Worm (Caenorhabditis elegans) whole organism, midembryonic: ENCODE results near the gene spe-44.

ENCODE experiments used
- T22C8.4 ChIP-seq: fragments of 200-800 bp; sonication (Bioruptor generic); IDR thresholded peaks from 2 replicates; pipeline ENCODE4 v1.3.6; 2022; ENCODE audit warnings: missing genetic modification characterization, missing compliant biosample characterization
- cog-1 ChIP-seq: sonication (generic microtip); optimal IDR thresholded peaks from 2 replicates; lab custom pipeline; 2016; ENCODE audit warnings: missing genetic modification characterization, missing compliant biosample characterization
- flt-1 ChIP-seq: fragments of 200-800 bp; sonication (Bioruptor generic); IDR thresholded peaks from 2 replicates; pipeline ENCODE4 v1.3.6; 2022; ENCODE audit warnings: missing genetic modification characterization, missing compliant biosample characterization
- klf-2 ChIP-seq: fragments of 200-800 bp; sonication (Bioruptor generic); conservative IDR thresholded peaks from 2 replicates; pipeline ENCODE4 v1.3.6; 2022; ENCODE audit warnings: missing genetic modification reagents, missing genetic modification characterization, missing compliant biosample characterization
- med-1 ChIP-seq: sonication (generic microtip); optimal IDR thresholded peaks from 2 replicates; lab custom pipeline; 2017; ENCODE audit warnings: missing genetic modification characterization, mild to moderate bottlenecking, missing compliant biosample characterization, antibody characterized with exemption, missing genetic modification reagents; ENCODE audit not compliant: insufficient read depth
- ref-1 ChIP-seq: fragments of 200-800 bp; sonication (Bioruptor generic); conservative IDR thresholded peaks from 2 replicates; pipeline ENCODE4 v1.3.6; 2022; ENCODE audit warnings: missing genetic modification reagents, missing genetic modification characterization, missing compliant biosample characterization
- tab-1 ChIP-seq: fragments of 200-800 bp; sonication (Bioruptor generic); IDR thresholded peaks from 2 replicates; pipeline ENCODE4 v1.3.6; 2022; ENCODE audit warnings: missing genetic modification characterization, missing compliant biosample characterization
- ztf-23 ChIP-seq: fragments of 200-800 bp; sonication (Bioruptor generic); IDR thresholded peaks from 2 replicates; pipeline ENCODE4 v1.3.6; 2022; ENCODE audit warnings: missing genetic modification reagents, missing genetic modification characterization, missing compliant biosample characterization
- ztf-29 ChIP-seq: fragments of 200-800 bp; sonication (Bioruptor generic); IDR thresholded peaks from 2 replicates; pipeline ENCODE4 v1.3.6; 2022; ENCODE audit warnings: missing genetic modification reagents, missing genetic modification characterization, missing compliant biosample characterization

spe-44 gene

ce11 chrIV:12438359-12438758 is 15.7 kb downstream of the spe-44 start, which contains the start of gene clec-185:
TSS of gene clec-185 (plus strand) at chrIV:12438659.
- TF ChIP-seq klf-2 (GFP tag; lab: Robert Waterston, UW) (no peak), flt-1 (GFP tag; lab: Robert Waterston, UW) (no peak), ref-1 (GFP tag; lab: Robert Waterston, UW) (no peak), ztf-23 (GFP tag; lab: Robert Waterston, UW) (no peak), T22C8.4 (GFP tag; lab: Robert Waterston, UW) (no peak), med-1 (GFP tag; lab: Kevin White, UChicago) (no peak), tab-1 (GFP tag; lab: Robert Waterston, UW) (no peak)

- TF ChIP-seq ztf-23 (GFP tag; lab: Robert Waterston, UW): no peak
- TF ChIP-seq klf-2 (GFP tag; lab: Robert Waterston, UW): no peak
- TF ChIP-seq flt-1 (GFP tag; lab: Robert Waterston, UW): no peak
- no peak for TF ChIP-seq ref-1 (GFP tag; lab: Robert Waterston, UW)
- TF ChIP-seq T22C8.4 (GFP tag; lab: Robert Waterston, UW): no peak
- no peak for TF ChIP-seq tab-1 (GFP tag; lab: Robert Waterston, UW)
- TF ChIP-seq ztf-29 (GFP tag; lab: Robert Waterston, UW): no peak
- no peak for TF ChIP-seq cog-1 (tag; lab: Kevin White, UChicago)
- no peak for TF ChIP-seq med-1 (GFP tag; lab: Kevin White, UChicago)
Measured at ce11 chrIV:12435442-12435841, 18.6 kb downstream of the spe-44 start, which contains the start of gene irg-4. TSS of gene irg-4 (plus strand) at chrIV:12435833.

ce11 chrIV:12432340-12432739 is 21.7 kb downstream of the spe-44 start, which contains the start of gene clec-184:
TSS of gene clec-184 (plus strand) at chrIV:12432640.
- no peak for TF ChIP-seq T22C8.4 (GFP tag; lab: Robert Waterston, UW)
- TF ChIP-seq ztf-23 (GFP tag; lab: Robert Waterston, UW): no peak
- no peak for TF ChIP-seq klf-2 (GFP tag; lab: Robert Waterston, UW)
- TF ChIP-seq med-1 (GFP tag; lab: Kevin White, UChicago): no peak
- no peak for TF ChIP-seq ztf-29 (GFP tag; lab: Robert Waterston, UW)
- TF ChIP-seq cog-1 (tag; lab: Kevin White, UChicago): no peak
- TF ChIP-seq flt-1 (GFP tag; lab: Robert Waterston, UW): no peak
- TF ChIP-seq ref-1 (GFP tag; lab: Robert Waterston, UW): no peak
- TF ChIP-seq tab-1 (GFP tag; lab: Robert Waterston, UW): no peak

- TF ChIP-seq ztf-23 (GFP tag; lab: Robert Waterston, UW) (no peak), tab-1 (GFP tag; lab: Robert Waterston, UW) (no peak), flt-1 (GFP tag; lab: Robert Waterston, UW) (no peak), cog-1 (tag; lab: Kevin White, UChicago) (no peak), ref-1 (GFP tag; lab: Robert Waterston, UW) (no peak), med-1 (GFP tag; lab: Kevin White, UChicago) (no peak), klf-2 (GFP tag; lab: Robert Waterston, UW) (no peak), T22C8.4 (GFP tag; lab: Robert Waterston, UW) (no peak), ztf-29 (GFP tag; lab: Robert Waterston, UW) (no peak)
Measured at ce11 chrIV:12431755-12432154, 22.3 kb downstream of the spe-44 start.

ce11 chrIV:12429504-12429903 is 24.5 kb downstream of the spe-44 start:
- no peak for TF ChIP-seq T22C8.4 (GFP tag; lab: Robert Waterston, UW)
- TF ChIP-seq ztf-29 (GFP tag; lab: Robert Waterston, UW): no peak
- TF ChIP-seq tab-1 (GFP tag; lab: Robert Waterston, UW): no peak
- TF ChIP-seq klf-2 (GFP tag; lab: Robert Waterston, UW): no peak
- no peak for TF ChIP-seq ref-1 (GFP tag; lab: Robert Waterston, UW)
- no peak for TF ChIP-seq flt-1 (GFP tag; lab: Robert Waterston, UW)
- TF ChIP-seq med-1 (GFP tag; lab: Kevin White, UChicago): no peak
- TF ChIP-seq ztf-23 (GFP tag; lab: Robert Waterston, UW): no peak
- TF ChIP-seq cog-1 (tag; lab: Kevin White, UChicago): no peak

- no peak for TF ChIP-seq klf-2 (GFP tag; lab: Robert Waterston, UW)
- no peak for TF ChIP-seq med-1 (GFP tag; lab: Kevin White, UChicago)
- TF ChIP-seq tab-1 (GFP tag; lab: Robert Waterston, UW): no peak
- no peak for TF ChIP-seq ztf-23 (GFP tag; lab: Robert Waterston, UW)
- TF ChIP-seq cog-1 (tag; lab: Kevin White, UChicago): no peak
- TF ChIP-seq T22C8.4 (GFP tag; lab: Robert Waterston, UW): no peak
- no peak for TF ChIP-seq flt-1 (GFP tag; lab: Robert Waterston, UW)
- TF ChIP-seq ztf-29 (GFP tag; lab: Robert Waterston, UW): no peak
- no peak for TF ChIP-seq ref-1 (GFP tag; lab: Robert Waterston, UW)
Measured at ce11 chrIV:12428467-12428866, 25.5 kb downstream of the spe-44 start, which contains the start of gene col-130. TSS of gene col-130 (minus strand) at chrIV:12428516.

ce11 chrIV:12427687-12428284 is 26.2 kb downstream of the spe-44 start:
- no peak for TF ChIP-seq ztf-29 (GFP tag; lab: Robert Waterston, UW)
- TF ChIP-seq flt-1 (GFP tag; lab: Robert Waterston, UW): no peak
- TF ChIP-seq klf-2 (GFP tag; lab: Robert Waterston, UW): 0 out of 2 replicates have a peak, but pooled peaks have one; percentile 10
- TF ChIP-seq tab-1 (GFP tag; lab: Robert Waterston, UW): 0 out of 2 replicates have a peak, but pooled peaks have one; percentile 31
- no peak for TF ChIP-seq med-1 (GFP tag; lab: Kevin White, UChicago)

- TF ChIP-seq cog-1 (tag; lab: Kevin White, UChicago): no peak
Measured at ce11 chrIV:12425595-12425994, 28.4 kb downstream of the spe-44 start.

ce11 chrIV:12420455-12420854 is 33.6 kb downstream of the spe-44 start, which contains the start of gene ugt-65:
TSS of gene ugt-65 (plus strand) at chrIV:12420683.
- no peak for TF ChIP-seq ref-1 (GFP tag; lab: Robert Waterston, UW)
